ENCODE assay signal across 1 worm cellular context in the genomic region with DNA sequence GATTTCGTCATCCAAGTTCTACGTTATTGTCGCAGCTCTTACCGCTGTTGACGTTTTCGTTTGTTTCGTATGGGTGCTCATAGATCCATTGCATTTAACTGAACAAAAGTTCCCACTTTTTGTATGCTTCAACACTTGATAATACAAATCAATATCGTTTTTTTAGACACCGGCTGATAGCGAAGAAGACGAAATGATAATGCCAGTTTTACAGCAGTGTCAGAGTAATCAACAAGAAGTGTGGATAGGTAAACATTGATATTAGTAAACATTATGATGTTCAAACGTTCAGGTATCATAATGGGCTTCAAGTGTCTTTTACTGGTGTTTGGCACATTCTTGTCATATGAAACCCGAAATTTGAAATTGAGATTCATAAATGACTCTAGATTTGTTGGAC.
TF ChIP-seq lines count a peak whose summit lies in the region.

No protein-coding gene starts in this region.

TF ChIP-seq in whole organism, L4 larva, 104 proteins besides CTCF, POLR2A, EP300 and RAD21 (continued from another document):
- no peak for TF ChIP-seq pha-4 (GFP tag; IDR thresholded peaks at IDR 0.05; lab: Robert Waterston, UW)
- no peak for TF ChIP-seq pha-4 (tag; optimal IDR thresholded peaks at IDR 0.05; lab: Kevin White, UChicago)
- TF ChIP-seq zfp-2 (tag; optimal IDR thresholded peaks at IDR 0.05; lab: Kevin White, UChicago) = no peak
- TF ChIP-seq madf-9 (GFP tag; conservative IDR thresholded peaks at IDR 0.05; lab: Robert Waterston, UW) = no peak
- no peak for TF ChIP-seq lir-3 (tag; optimal IDR thresholded peaks at IDR 0.05; lab: Kevin White, UChicago)
- TF ChIP-seq hlh-30 (tag; optimal IDR thresholded peaks at IDR 0.05; lab: Kevin White, UChicago; ENCODE audit: insufficient read depth) = peak; percentile 6
